Worm (Caenorhabditis elegans): ENCODE data around the gene tyra-2.

DNA sequence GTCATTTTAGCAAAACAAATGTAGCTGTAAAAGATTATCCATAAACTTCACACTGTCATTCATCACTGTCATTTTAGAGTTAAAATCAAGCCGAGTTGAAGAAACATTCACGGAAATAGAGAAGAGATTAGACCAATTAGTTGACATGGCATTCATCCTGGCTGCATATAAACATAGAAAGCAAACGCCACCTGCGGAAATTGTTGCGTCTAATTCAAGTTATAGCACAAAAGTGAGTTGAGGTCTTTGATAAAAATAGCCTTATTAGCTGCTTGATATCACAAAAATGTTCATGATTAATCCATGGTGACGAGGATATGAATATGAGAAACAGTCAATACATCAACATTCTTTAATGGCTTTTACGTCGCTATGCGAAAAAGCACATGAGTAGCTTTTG is 36.8 kb downstream of the tyra-2 start:
- no peak for TF ChIP-seq lin-39 (tag; optimal IDR thresholded peaks at IDR 0.05)
- TF ChIP-seq nhr-90 (tag; optimal IDR thresholded peaks at IDR 0.05; ENCODE audit: poor library complexity): no peak
- no peak for TF ChIP-seq nhr-28 (tag; optimal IDR thresholded peaks at IDR 0.05)
- peak; percentile 32 for TF ChIP-seq pax-3 (tag; optimal IDR thresholded peaks at IDR 0.05)
- no peak for TF ChIP-seq unc-62 (GFP tag; optimal IDR thresholded peaks at IDR 0.05)
- no peak for TF ChIP-seq ama-1 (optimal IDR thresholded peaks at IDR 0.05)
- no peak for TF ChIP-seq ceh-90 (tag; optimal IDR thresholded peaks at IDR 0.05)
- no peak for TF ChIP-seq lin-35 (GFP tag; optimal IDR thresholded peaks at IDR 0.05)
- TF ChIP-seq nhr-77 (tag; optimal IDR thresholded peaks at IDR 0.05): no peak
- TF ChIP-seq unc-130 (tag; optimal IDR thresholded peaks at IDR 0.05): no peak
- no peak for TF ChIP-seq nhr-11 (tag; optimal IDR thresholded peaks at IDR 0.05)

Measured in whole organism, L1 larva.